Worm (Caenorhabditis elegans) whole organism, young adult: ENCODE measurements around the gene C29F9.6.

ENCODE experiments used
- B0019.2 ChIP-seq: fragments of 200-800 bp; sonication (Bioruptor generic); conservative IDR thresholded peaks from 2 replicates; pipeline ENCODE4 v1.3.6; 2022; ENCODE audit warnings: missing genetic modification reagents, missing genetic modification characterization, missing compliant biosample characterization
- B0035.1 ChIP-seq: sonication (generic microtip); optimal IDR thresholded peaks from 2 replicates; lab custom pipeline; 2016; ENCODE audit warnings: missing genetic modification characterization, mild to moderate bottlenecking, missing compliant biosample characterization, missing genotype, missing genetic modification reagents
- B0336.3 ChIP-seq: fragments of 200-800 bp; sonication (Bioruptor generic); IDR thresholded peaks from 2 replicates; pipeline ENCODE4 v1.3.6; 2022; ENCODE audit warnings: missing genetic modification characterization, missing compliant biosample characterization
- D2030.7 ChIP-seq: fragments of 200-800 bp; sonication (Bioruptor generic); IDR thresholded peaks from 2 replicates; pipeline ENCODE4 v1.3.6; 2022; ENCODE audit warnings: missing genetic modification reagents, missing genetic modification characterization, missing compliant biosample characterization
- F33H1.4 ChIP-seq: fragments of 200-800 bp; sonication (Bioruptor generic); IDR thresholded peaks from 2 replicates; pipeline ENCODE4 v1.3.6; 2022; ENCODE audit warnings: missing genetic modification reagents, missing genetic modification characterization, missing compliant biosample characterization
- F49E8.2 ChIP-seq: sonication (generic microtip); optimal IDR thresholded peaks from 3 replicates; lab custom pipeline; 2017; ENCODE audit warnings: missing genetic modification characterization, mild to moderate bottlenecking, missing compliant biosample characterization, antibody characterized with exemption, moderate library complexity; ENCODE audit not compliant: insufficient read depth
- F52B5.7 ChIP-seq: sonication (generic microtip); optimal IDR thresholded peaks from 2 replicates; lab custom pipeline; 2016; ENCODE audit warnings: mild to moderate bottlenecking, missing genetic modification characterization, missing compliant biosample characterization
- F57A8.1 ChIP-seq: fragments of 200-800 bp; sonication (Bioruptor generic); optimal IDR thresholded peaks from 2 replicates; lab custom pipeline; 2018; ENCODE audit warnings: mild to moderate bottlenecking, missing genetic modification characterization, moderate library complexity, missing compliant biosample characterization
- F57C9.4 ChIP-seq: sonication (generic microtip); optimal IDR thresholded peaks from 2 replicates; lab custom pipeline; 2017; ENCODE audit warnings: mild to moderate bottlenecking, missing genetic modification characterization, missing compliant biosample characterization
- K12H6.12 ChIP-seq: fragments of 200-800 bp; sonication (Bioruptor generic); optimal IDR thresholded peaks from 2 replicates; lab custom pipeline; 2018; ENCODE audit warnings: mild to moderate bottlenecking, missing genetic modification characterization, missing compliant biosample characterization
- Y79H2A.3 ChIP-seq: fragments of 200-800 bp; sonication (Bioruptor generic); conservative IDR thresholded peaks from 2 replicates; pipeline ENCODE4 v1.3.6; 2022; ENCODE audit warnings: missing genetic modification reagents, missing genetic modification characterization, missing compliant biosample characterization
- attf-3 ChIP-seq: fragments of 200-800 bp; sonication (Bioruptor generic); conservative IDR thresholded peaks from 2 replicates; pipeline ENCODE4 v1.3.6; 2022; ENCODE audit warnings: missing genetic modification reagents, missing genetic modification characterization, missing compliant biosample characterization
- attf-5 ChIP-seq: fragments of 200-800 bp; sonication (Bioruptor generic); optimal IDR thresholded peaks from 2 replicates; lab custom pipeline; 2018; ENCODE audit warnings: mild to moderate bottlenecking, missing genetic modification characterization, missing compliant biosample characterization
- attf-6 ChIP-seq: fragments of 200-800 bp; sonication (Bioruptor generic); IDR thresholded peaks from 2 replicates; pipeline ENCODE4 v1.3.6; 2022; ENCODE audit warnings: missing genetic modification reagents, missing genetic modification characterization, missing compliant biosample characterization
- ccch-3 ChIP-seq: fragments of 200-800 bp; sonication (Bioruptor generic); optimal IDR thresholded peaks from 2 replicates; lab custom pipeline; 2018; ENCODE audit warnings: mild to moderate bottlenecking, missing genetic modification characterization, missing compliant biosample characterization
- cebp-1 ChIP-seq, 2 experiments: fragments of 200-800 bp in 1 of 2; sonication (Bioruptor generic) in 1 of 2; sonication (generic microtip) in 1 of 2; IDR thresholded peaks in 1 of 2; optimal IDR thresholded peaks in 1 of 2; 2 replicates each; pipeline versions ENCODE4 v1.3.6 to Lab custom; 2017 to 2022; ENCODE audit warnings: missing compliant biosample characterization in 2 of 2, missing genetic modification characterization in 2 of 2, mild to moderate bottlenecking in 1 of 2, missing genetic modification reagents in 1 of 2, moderate library complexity in 1 of 2
- ceh-40 ChIP-seq: fragments of 200-800 bp; sonication (Bioruptor generic); IDR thresholded peaks from 2 replicates; pipeline ENCODE4 v1.3.6; 2022; ENCODE audit warnings: missing genetic modification characterization, missing compliant biosample characterization
- chd-7 ChIP-seq: sonication (generic microtip); optimal IDR thresholded peaks from 2 replicates; lab custom pipeline; 2016; ENCODE audit warnings: mild to moderate bottlenecking, missing genetic modification characterization, moderate library complexity, missing compliant biosample characterization
- dpl-1 ChIP-seq: fragments of 150-350 bp; optimal IDR thresholded peaks from 2 replicates; lab custom pipeline; 2014; ENCODE audit warnings: missing biosample characterization, missing genetic modification reagents, missing genetic modification characterization
- efl-1 ChIP-seq: fragments of 150-350 bp; optimal IDR thresholded peaks from 2 replicates; lab custom pipeline; 2014; ENCODE audit warnings: missing biosample characterization, missing genetic modification reagents, missing genetic modification characterization
- egl-44 ChIP-seq: fragments of 200-800 bp; sonication (Bioruptor generic); IDR thresholded peaks from 2 replicates; pipeline ENCODE4 v1.3.6; 2022; ENCODE audit warnings: missing genetic modification reagents, missing genetic modification characterization, missing compliant biosample characterization
- egrh-3 ChIP-seq: fragments of 200-800 bp; sonication (Bioruptor generic); IDR thresholded peaks from 2 replicates; pipeline ENCODE4 v1.3.6; 2022; ENCODE audit warnings: missing genetic modification reagents, missing genetic modification characterization, missing compliant biosample characterization
- ekl-4 ChIP-seq: fragments of 200-800 bp; sonication (Bioruptor generic); IDR thresholded peaks from 2 replicates; pipeline ENCODE4 v1.3.6; 2022; ENCODE audit warnings: missing genetic modification reagents, missing genetic modification characterization, missing compliant biosample characterization
- gei-17 ChIP-seq: fragments of 200-800 bp; sonication (Bioruptor generic); optimal IDR thresholded peaks from 2 replicates; lab custom pipeline; 2018; ENCODE audit warnings: mild to moderate bottlenecking, missing genetic modification characterization, missing compliant biosample characterization
- hmg-1.2 ChIP-seq: fragments of 200-800 bp; sonication (Bioruptor generic); IDR thresholded peaks from 2 replicates; pipeline ENCODE4 v1.3.6; 2022; ENCODE audit warnings: missing genetic modification reagents, missing genetic modification characterization, missing compliant biosample characterization
- lin-40 ChIP-seq: sonication (generic microtip); optimal IDR thresholded peaks from 2 replicates; lab custom pipeline; 2016; ENCODE audit warnings: missing genetic modification characterization, mild to moderate bottlenecking, missing compliant biosample characterization, missing genotype, missing genetic modification reagents
- lin-54 ChIP-seq: fragments of 200-800 bp; sonication (Bioruptor generic); optimal IDR thresholded peaks from 2 replicates; lab custom pipeline; 2018; ENCODE audit warnings: mild to moderate bottlenecking, missing genetic modification characterization, missing compliant biosample characterization
- lsl-1 ChIP-seq: fragments of 200-800 bp; sonication (Bioruptor generic); optimal IDR thresholded peaks from 2 replicates; lab custom pipeline; 2018; ENCODE audit warnings: mild to moderate bottlenecking, missing genetic modification characterization, moderate library complexity, missing compliant biosample characterization
- madf-6 ChIP-seq: fragments of 200-800 bp; sonication (Bioruptor generic); IDR thresholded peaks from 2 replicates; pipeline ENCODE4 v1.3.6; 2022; ENCODE audit warnings: missing genetic modification reagents, missing genetic modification characterization, missing compliant biosample characterization
- mcd-1 ChIP-seq: fragments of 200-800 bp; sonication (Bioruptor generic); IDR thresholded peaks from 2 replicates; pipeline ENCODE4 v1.3.6; 2022; ENCODE audit warnings: missing genetic modification reagents, missing genetic modification characterization, missing compliant biosample characterization
- nfya-2 ChIP-seq: fragments of 200-800 bp; sonication (Bioruptor generic); IDR thresholded peaks from 2 replicates; pipeline ENCODE4 v1.3.6; 2022; ENCODE audit warnings: missing genetic modification reagents, missing genetic modification characterization, missing compliant biosample characterization
- nfyb-1 ChIP-seq: fragments of 200-800 bp; sonication (Bioruptor generic); IDR thresholded peaks from 2 replicates; pipeline ENCODE4 v1.3.6; 2022; ENCODE audit warnings: missing genetic modification reagents, missing genetic modification characterization, missing compliant biosample characterization
- nhr-120 ChIP-seq: fragments of 200-800 bp; sonication (Bioruptor generic); IDR thresholded peaks from 2 replicates; pipeline ENCODE4 v1.3.6; 2022; ENCODE audit warnings: missing genetic modification characterization, missing compliant biosample characterization
- pha-4 ChIP-seq: fragments of 150-350 bp; sonication (generic microtip); optimal IDR thresholded peaks from 2 replicates; lab custom pipeline; 2014; ENCODE audit warnings: missing biosample characterization, missing genetic modification reagents, missing genetic modification characterization
- rcor-1 ChIP-seq: fragments of 200-800 bp; sonication (Bioruptor generic); IDR thresholded peaks from 2 replicates; pipeline ENCODE4 v1.3.6; 2022; ENCODE audit warnings: missing genetic modification reagents, missing genetic modification characterization, missing compliant biosample characterization
- sea-2 ChIP-seq: fragments of 200-800 bp; sonication (Bioruptor generic); IDR thresholded peaks from 2 replicates; pipeline ENCODE4 v1.3.6; 2022; ENCODE audit warnings: missing genetic modification characterization, missing compliant biosample characterization
- snpc-1.1 ChIP-seq: sonication (generic microtip); optimal IDR thresholded peaks from 2 replicates; lab custom pipeline; 2017; ENCODE audit warnings: missing genetic modification characterization, mild to moderate bottlenecking, missing compliant biosample characterization, antibody characterized with exemption, moderate library complexity, missing genotype, missing genetic modification reagents; ENCODE audit not compliant: insufficient read depth
- snpc-3.4 ChIP-seq: sonication (generic microtip); optimal IDR thresholded peaks from 2 replicates; lab custom pipeline; 2017; ENCODE audit warnings: missing genetic modification characterization, mild to moderate bottlenecking, missing compliant biosample characterization, antibody characterized with exemption, moderate library complexity, missing genotype, missing genetic modification reagents
- snpc-4 ChIP-seq, 5 experiments: fragments of 150-350 bp in 1 of 5; sonication (generic microtip) in 4 of 5; optimal IDR thresholded peaks; 2 replicates each; lab custom pipeline; 2014 to 2018; ENCODE audit warnings: missing genetic modification characterization in 5 of 5, missing biosample characterization in 3 of 5, antibody characterized with exemption in 2 of 5, mild to moderate bottlenecking in 2 of 5, missing compliant biosample characterization in 2 of 5, missing genotype in 2 of 5, moderate library complexity in 2 of 5, missing genetic modification reagents in 1 of 5
- sptf-2 ChIP-seq: fragments of 200-800 bp; sonication (Bioruptor generic); optimal IDR thresholded peaks from 2 replicates; lab custom pipeline; 2018; ENCODE audit warnings: mild to moderate bottlenecking, missing genetic modification characterization, missing compliant biosample characterization
- tbp1 ChIP-seq: fragments of 200-800 bp; sonication (Bioruptor generic); optimal IDR thresholded peaks from 2 replicates; lab custom pipeline; 2018; ENCODE audit warnings: mild to moderate bottlenecking, missing genetic modification characterization, missing compliant biosample characterization
- tlf-1 ChIP-seq: fragments of 200-800 bp; sonication (Bioruptor generic); optimal IDR thresholded peaks from 2 replicates; lab custom pipeline; 2018; ENCODE audit warnings: mild to moderate bottlenecking, missing genetic modification characterization, missing compliant biosample characterization
- unc-62 ChIP-seq: fragments of 150-350 bp; optimal IDR thresholded peaks from 2 replicates; lab custom pipeline; 2014; ENCODE audit warnings: missing biosample characterization, missing genetic modification reagents, missing genetic modification characterization
- xnd-1 ChIP-seq: sonication (generic microtip); optimal IDR thresholded peaks from 2 replicates; lab custom pipeline; 2016; ENCODE audit warnings: missing genotype, missing genetic modification reagents, missing genetic modification characterization, missing compliant biosample characterization
- ztf-3 ChIP-seq: fragments of 200-800 bp; sonication (Bioruptor generic); optimal IDR thresholded peaks from 2 replicates; lab custom pipeline; 2018; ENCODE audit warnings: mild to moderate bottlenecking, missing genetic modification characterization, missing compliant biosample characterization

C29F9.6 gene

ce11 chrIII:86316-86715 lies 28.4 kb upstream of the C29F9.6 start, which contains the start of gene attf-3 (continued):
- TF ChIP-seq snpc-4 (GFP tag; optimal IDR thresholded peaks at IDR 0.05; lab: Kevin White, UChicago) (peak; percentile 30), snpc-4 (tag; optimal IDR thresholded peaks at IDR 0.05; lab: Kevin White, UChicago) (peak in 2 of 4 experiments; percentile 38), F49E8.2 (tag; lab: Kevin White, UChicago) (peak; percentile 59), unc-62 (GFP tag; lab: Kevin White, UChicago) (no peak), B0336.3 (0 out of 2 replicates have a peak, but pooled peaks have one; percentile 30), ekl-4 (peak; percentile 48; the same call in 1 of the 2 replicates), B0035.1 (no peak), tlf-1 (GFP tag; lab: Kevin White, UChicago) (peak; percentile 29), B0019.2 (peak; percentile 77), efl-1 (peak; percentile 79), attf-3 (GFP tag; lab: Robert Waterston, UW) (peak; percentile 93), D2030.7 (GFP tag; lab: Robert Waterston, UW) (peak; percentile 95), cebp-1 (GFP tag; IDR thresholded peaks at IDR 0.05; lab: Robert Waterston, UW) (no peak), cebp-1 (tag; optimal IDR thresholded peaks at IDR 0.05; lab: Kevin White, UChicago) (no peak), F52B5.7 (tag; lab: Kevin White, UChicago) (no peak), K12H6.12 (peak; percentile 29), F33H1.4 (GFP tag; lab: Robert Waterston, UW) (peak; percentile 93), snpc-1.1 (tag; lab: Kevin White, UChicago) (peak; percentile 15), dpl-1 (GFP tag; lab: Kevin White, UChicago) (peak; percentile 61), tbp1 (peak; percentile 58), lin-54 (GFP tag; lab: Kevin White, UChicago) (peak; percentile 60)

DNA sequence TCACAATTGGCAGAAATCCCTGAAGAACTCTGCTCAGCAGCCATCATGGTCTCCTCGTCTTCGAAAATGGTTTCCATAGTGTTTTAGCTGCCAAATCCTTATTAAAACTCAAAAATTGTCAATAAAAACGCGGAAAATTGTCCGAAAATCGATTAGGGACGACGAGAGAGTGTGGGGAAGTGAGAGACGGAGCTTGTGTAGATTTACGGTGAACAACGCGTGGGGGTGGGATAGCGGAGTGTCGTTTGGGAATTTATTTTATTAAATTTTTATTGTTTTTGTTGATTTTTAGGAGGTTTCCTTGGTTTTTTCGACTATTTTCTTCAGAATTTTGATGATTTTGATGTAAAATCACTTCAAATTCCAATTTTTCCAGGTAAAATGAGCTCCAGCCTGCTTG lies 27.5 kb upstream of the C29F9.6 start, which contains the start of the genes F54C4.4 and mrpl-40:
Gene F54C4.4 (minus strand): TSS at position 199 of the 400 bp plus-strand sequence.
Gene mrpl-40 (plus strand): TSS at position 377 of the 400 bp plus-strand sequence.
- no peak for TF ChIP-seq Y79H2A.3
- no peak for TF ChIP-seq nfya-2
- no peak for TF ChIP-seq sptf-2 (GFP tag; lab: Kevin White, UChicago)
- TF ChIP-seq madf-6 (GFP tag; lab: Robert Waterston, UW) = peak; percentile 5; the same call in 1 of the 2 replicates
- no peak for TF ChIP-seq F57C9.4 (tag; lab: Kevin White, UChicago)
- no peak for TF ChIP-seq sea-2
- no peak for TF ChIP-seq xnd-1 (tag; lab: Kevin White, UChicago)
- TF ChIP-seq gei-17 (GFP tag; lab: Kevin White, UChicago) = no peak
- peak; percentile 59; the same call in 1 of the 2 replicates for TF ChIP-seq F33H1.4 (GFP tag; lab: Robert Waterston, UW)
- TF ChIP-seq lin-54 (GFP tag; lab: Kevin White, UChicago) = peak; percentile 12
- TF ChIP-seq ztf-3 (GFP tag; lab: Kevin White, UChicago) = no peak
- TF ChIP-seq lsl-1 (GFP tag; lab: Kevin White, UChicago) = peak; percentile 11
- no peak for TF ChIP-seq ekl-4
- no peak for TF ChIP-seq nhr-120 (GFP tag; lab: Robert Waterston, UW)
- TF ChIP-seq B0019.2 = no peak
- TF ChIP-seq F57A8.1 (GFP tag; lab: Kevin White, UChicago) = no peak
- no peak for TF ChIP-seq nfyb-1 (GFP tag; lab: Robert Waterston, UW)
- no peak; the same call in 1 of the 2 replicates for TF ChIP-seq rcor-1 (GFP tag; lab: Robert Waterston, UW)
- TF ChIP-seq tbp1 = peak; percentile 35
- no peak for TF ChIP-seq egl-44 (GFP tag; lab: Robert Waterston, UW)
- TF ChIP-seq D2030.7 (GFP tag; lab: Robert Waterston, UW) = 0 out of 2 replicates have a peak, but pooled peaks have one; percentile 23
- no peak for TF ChIP-seq ccch-3 (GFP tag; lab: Kevin White, UChicago)
- no peak for TF ChIP-seq ceh-40 (GFP tag; lab: Robert Waterston, UW)
- TF ChIP-seq hmg-1.2 = peak; percentile 94
- TF ChIP-seq pha-4 (tag; lab: Kevin White, UChicago) = no peak
- TF ChIP-seq attf-5 (GFP tag; lab: Kevin White, UChicago) = peak; percentile 13
- TF ChIP-seq snpc-3.4 = peak; percentile 38
- peak; percentile 28 for TF ChIP-seq lin-40 (tag; lab: Kevin White, UChicago)
- peak; percentile 47 for TF ChIP-seq mcd-1 (GFP tag; lab: Robert Waterston, UW)
- TF ChIP-seq attf-6 (GFP tag; lab: Robert Waterston, UW) = no peak
- no peak for TF ChIP-seq chd-7
- peak; percentile 33; the same call in 1 of the 2 replicates for TF ChIP-seq egrh-3 (GFP tag; lab: Robert Waterston, UW)
